Worm (Caenorhabditis elegans) whole organism, L4 larva: ENCODE data around the gene nhr-157.
A peak's percentile ranks its signal among the peaks of the same experiment; 100 is the strongest.

Source experiments
- D1046.2 ChIP-seq: fragments of 200-800 bp; sonication (Bioruptor generic); IDR thresholded peaks from 2 replicates; pipeline ENCODE4 v1.3.6; 2022; ENCODE audit warnings: missing genetic modification characterization, missing compliant biosample characterization
- F37D6.2 ChIP-seq: sonication (generic microtip); optimal IDR thresholded peaks from 2 replicates; lab custom pipeline; 2016; ENCODE audit warnings: mild to moderate bottlenecking, missing genetic modification characterization, missing compliant biosample characterization
- F44E2.7 ChIP-seq: fragments of 200-800 bp; sonication (Bioruptor generic); IDR thresholded peaks from 2 replicates; pipeline ENCODE4 v2.1.2; 2022; ENCODE audit warnings: missing genetic modification characterization, missing compliant biosample characterization
- F49E8.2 ChIP-seq: sonication (generic microtip); optimal IDR thresholded peaks from 2 replicates; lab custom pipeline; 2016; ENCODE audit warnings: missing compliant biosample characterization, mild to moderate bottlenecking, missing genetic modification characterization, borderline replicate concordance
- T20F7.1 ChIP-seq: fragments of 200-800 bp; sonication (Bioruptor generic); optimal IDR thresholded peaks from 2 replicates; lab custom pipeline; 2018; ENCODE audit warnings: mild to moderate bottlenecking, missing genetic modification characterization, missing compliant biosample characterization
- Y48G9A.11 ChIP-seq: fragments of 200-800 bp; sonication (Bioruptor generic); IDR thresholded peaks from 2 replicates; pipeline ENCODE4 v1.3.6; 2022; ENCODE audit warnings: missing genetic modification reagents, missing genetic modification characterization, missing compliant biosample characterization
- ZK337.2 ChIP-seq: fragments of 200-800 bp; sonication (Bioruptor generic); IDR thresholded peaks from 2 replicates; pipeline ENCODE4 v1.3.6; 2022; ENCODE audit warnings: missing genetic modification reagents, missing genetic modification characterization, missing compliant biosample characterization
- ceh-44 ChIP-seq: fragments of 200-800 bp; sonication (Bioruptor generic); IDR thresholded peaks from 2 replicates; pipeline ENCODE4 v1.3.6; 2022; ENCODE audit warnings: missing genetic modification reagents, missing genetic modification characterization, missing compliant biosample characterization
- ceh-82 ChIP-seq: sonication (generic microtip); optimal IDR thresholded peaks from 2 replicates; lab custom pipeline; 2017; ENCODE audit warnings: missing biosample characterization, missing genetic modification characterization
- ctbp-1 ChIP-seq: fragments of 200-800 bp; sonication (Bioruptor generic); IDR thresholded peaks from 2 replicates; pipeline ENCODE4 v1.3.6; 2022; ENCODE audit warnings: missing genetic modification reagents, missing genetic modification characterization, missing compliant biosample characterization
- daf-12 ChIP-seq: fragments of 150-350 bp; optimal IDR thresholded peaks from 2 replicates; lab custom pipeline; 2014; ENCODE audit warnings: missing biosample characterization, missing genetic modification reagents, missing genetic modification characterization
- daf-19 ChIP-seq: fragments of 200-800 bp; sonication (Bioruptor generic); conservative IDR thresholded peaks from 2 replicates; pipeline ENCODE4 v1.3.6; 2022; ENCODE audit warnings: missing genetic modification characterization, missing compliant biosample characterization
- dmd-6 ChIP-seq: fragments of 200-800 bp; sonication (Bioruptor generic); IDR thresholded peaks from 2 replicates; pipeline ENCODE4 v1.3.6; 2022; ENCODE audit warnings: missing genetic modification reagents, missing genetic modification characterization, missing compliant biosample characterization
- duxl-1 ChIP-seq: sonication (generic microtip); optimal IDR thresholded peaks from 2 replicates; lab custom pipeline; 2016; ENCODE audit warnings: mild to moderate bottlenecking, missing genetic modification characterization, moderate library complexity, missing compliant biosample characterization; ENCODE audit not compliant: poor library complexity
- dve-1 ChIP-seq: sonication (generic microtip); optimal IDR thresholded peaks from 2 replicates; lab custom pipeline; 2017; ENCODE audit warnings: antibody characterized with exemption, mild to moderate bottlenecking, missing genetic modification characterization, missing compliant biosample characterization; ENCODE audit not compliant: insufficient read depth
- fos-1 ChIP-seq: fragments of 150-350 bp; optimal IDR thresholded peaks from 2 replicates; lab custom pipeline; 2014; ENCODE audit warnings: missing biosample characterization, missing genetic modification characterization
- hlh-30 ChIP-seq: sonication (generic microtip); optimal IDR thresholded peaks from 2 replicates; lab custom pipeline; 2017; ENCODE audit warnings: antibody characterized with exemption, mild to moderate bottlenecking, missing genetic modification characterization, missing compliant biosample characterization; ENCODE audit not compliant: insufficient read depth
- lim-7 ChIP-seq: fragments of 200-800 bp; sonication (Bioruptor generic); IDR thresholded peaks from 2 replicates; pipeline ENCODE4 v1.3.6; 2022; ENCODE audit warnings: missing genetic modification characterization, missing compliant biosample characterization
- lin-1 ChIP-seq: fragments of 200-800 bp; sonication (Bioruptor generic); IDR thresholded peaks from 2 replicates; pipeline ENCODE4 v1.3.6; 2022; ENCODE audit warnings: missing genetic modification reagents, missing genetic modification characterization, missing compliant biosample characterization
- lin-13 ChIP-seq: fragments of 150-350 bp; optimal IDR thresholded peaks from 2 replicates; lab custom pipeline; 2014; ENCODE audit warnings: missing biosample characterization, missing genetic modification reagents, missing genetic modification characterization
- lin-15B ChIP-seq: fragments of 150-350 bp; sonication (generic microtip); optimal IDR thresholded peaks from 3 replicates; lab custom pipeline; 2014; ENCODE audit warnings: missing biosample characterization, missing genetic modification characterization
- lin-39 ChIP-seq: fragments of 150-350 bp; optimal IDR thresholded peaks from 2 replicates; lab custom pipeline; 2014; ENCODE audit warnings: missing biosample characterization, missing genetic modification reagents, missing genetic modification characterization
- lsy-2 ChIP-seq, 2 experiments: fragments of 150-350 bp in 1 of 2; sonication (generic microtip) in 1 of 2; optimal IDR thresholded peaks; 2 replicates each; lab custom pipeline; 2014 to 2017; ENCODE audit warnings: missing biosample characterization in 2 of 2, missing genetic modification characterization in 2 of 2
- mdt-29 ChIP-seq: fragments of 200-800 bp; sonication (Bioruptor generic); IDR thresholded peaks from 2 replicates; pipeline ENCODE4 v1.3.6; 2022; ENCODE audit warnings: missing genetic modification reagents, missing genetic modification characterization, missing compliant biosample characterization
- mep-1 ChIP-seq: fragments of 150-350 bp; sonication (generic microtip); optimal IDR thresholded peaks from 3 replicates; lab custom pipeline; 2014; ENCODE audit warnings: missing biosample characterization, missing genetic modification characterization
- nhr-10 ChIP-seq: fragments of 150-350 bp; optimal IDR thresholded peaks from 2 replicates; lab custom pipeline; 2014; ENCODE audit warnings: missing biosample characterization, missing genetic modification characterization
- nhr-102 ChIP-seq: sonication (generic microtip); optimal IDR thresholded peaks from 2 replicates; lab custom pipeline; 2016; ENCODE audit warnings: mild to moderate bottlenecking, missing genetic modification characterization, moderate library complexity, missing compliant biosample characterization
- nhr-237 ChIP-seq: sonication (generic microtip); optimal IDR thresholded peaks from 2 replicates; lab custom pipeline; 2017; ENCODE audit warnings: missing biosample characterization, missing genetic modification characterization
- nhr-25 ChIP-seq: sonication (generic microtip); optimal IDR thresholded peaks from 2 replicates; lab custom pipeline; 2017; ENCODE audit warnings: missing genetic modification characterization, mild to moderate bottlenecking, missing compliant biosample characterization, antibody characterized with exemption, moderate library complexity, borderline replicate concordance; ENCODE audit not compliant: insufficient read depth
- nhr-28 ChIP-seq: fragments of 150-350 bp; optimal IDR thresholded peaks from 2 replicates; lab custom pipeline; 2014; ENCODE audit warnings: missing biosample characterization, missing genetic modification characterization
- nhr-6 ChIP-seq: fragments of 150-350 bp; optimal IDR thresholded peaks from 2 replicates; lab custom pipeline; 2014; ENCODE audit warnings: missing biosample characterization, missing genetic modification characterization
- nhr-76 ChIP-seq: fragments of 150-350 bp; optimal IDR thresholded peaks from 2 replicates; lab custom pipeline; 2014; ENCODE audit warnings: missing biosample characterization, missing genetic modification characterization
- nhr-77 ChIP-seq: fragments of 150-350 bp; optimal IDR thresholded peaks from 2 replicates; lab custom pipeline; 2014; ENCODE audit warnings: missing biosample characterization, missing genetic modification characterization
- pqm-1 ChIP-seq: sonication (generic microtip); optimal IDR thresholded peaks from 2 replicates; lab custom pipeline; 2017; ENCODE audit warnings: missing biosample characterization, missing genetic modification characterization
- rbr-2 ChIP-seq: sonication (generic microtip); optimal IDR thresholded peaks from 2 replicates; lab custom pipeline; 2016; ENCODE audit warnings: missing genotype, missing genetic modification characterization, missing compliant biosample characterization
- saeg-2 ChIP-seq: fragments of 200-800 bp; sonication (Bioruptor generic); IDR thresholded peaks from 2 replicates; pipeline ENCODE4 v1.3.6; 2022; ENCODE audit warnings: missing genetic modification reagents, missing genetic modification characterization, missing compliant biosample characterization
- set-16 ChIP-seq: fragments of 200-800 bp; sonication (Bioruptor generic); IDR thresholded peaks from 2 replicates; pipeline ENCODE4 v1.3.6; 2022; ENCODE audit warnings: missing genetic modification reagents, missing genetic modification characterization, missing compliant biosample characterization
- snpc-1.2 ChIP-seq: fragments of 200-800 bp; sonication (Bioruptor generic); IDR thresholded peaks from 2 replicates; pipeline ENCODE4 v1.3.6; 2022; ENCODE audit warnings: missing genetic modification reagents, missing genetic modification characterization, missing compliant biosample characterization
- spr-3 ChIP-seq: fragments of 200-800 bp; sonication (Bioruptor generic); optimal IDR thresholded peaks from 2 replicates; lab custom pipeline; 2018; ENCODE audit warnings: mild to moderate bottlenecking, missing genetic modification characterization, missing compliant biosample characterization
- unc-130 ChIP-seq: sonication (generic microtip); optimal IDR thresholded peaks from 2 replicates; lab custom pipeline; 2016; ENCODE audit warnings: missing genetic modification reagents, missing genetic modification characterization, missing compliant biosample characterization
- unc-62 ChIP-seq, 3 experiments: fragments of 150-350 bp in 1 of 3; sonication (generic microtip); optimal IDR thresholded peaks in 2 of 3; peaks in 1 of 3; 1 replicate in 1 of 3; 2 replicates in 2 of 3; lab custom pipeline; 2014 to 2017; ENCODE audit warnings: missing biosample characterization in 3 of 3, missing genetic modification characterization in 3 of 3, missing genetic modification reagents in 3 of 3, missing genotype in 1 of 3
- zag-1 ChIP-seq: fragments of 150-350 bp; optimal IDR thresholded peaks from 2 replicates; lab custom pipeline; 2014; ENCODE audit warnings: missing biosample characterization, missing genetic modification characterization

The nhr-157 gene

ce11 chrV:3851760-3852159 is 17.0 kb downstream of the nhr-157 start:
- no peak for TF ChIP-seq zag-1 (tag; lab: Kevin White, UChicago)
- no peak for TF ChIP-seq ctbp-1 (GFP tag; lab: Robert Waterston, UW)
- peak; percentile 14 for TF ChIP-seq T20F7.1 (GFP tag; lab: Kevin White, UChicago)
- TF ChIP-seq lin-39 (tag; lab: Kevin White, UChicago), result no peak
- TF ChIP-seq Y48G9A.11 (GFP tag; lab: Robert Waterston, UW), result no peak
- TF ChIP-seq daf-12, result no peak
- peak; percentile 67 for TF ChIP-seq nhr-77 (tag; lab: Kevin White, UChicago)
- no peak for TF ChIP-seq nhr-6 (tag; lab: Kevin White, UChicago)
- TF ChIP-seq dmd-6 (GFP tag; lab: Robert Waterston, UW), result peak; percentile 80
- TF ChIP-seq nhr-10, result no peak
- TF ChIP-seq hlh-30 (tag; lab: Kevin White, UChicago), result peak; percentile 1
- no peak for TF ChIP-seq saeg-2
- TF ChIP-seq nhr-28, result peak; percentile 86
- no peak for TF ChIP-seq D1046.2 (GFP tag; lab: Robert Waterston, UW)
- no peak for TF ChIP-seq rbr-2
- TF ChIP-seq pqm-1 (tag; lab: Kevin White, UChicago), result peak; percentile 67
- TF ChIP-seq set-16, result no peak

- TF ChIP-seq dve-1 (tag; lab: Kevin White, UChicago) (no peak), unc-62 (GFP tag; optimal IDR thresholded peaks at IDR 0.05 in 1 of 2; lab: Kevin White, UChicago) (peak in 1 of 2 experiments; percentile 80), unc-62 (tag; optimal IDR thresholded peaks at IDR 0.05; lab: Kevin White, UChicago) (no peak), D1046.2 (GFP tag; lab: Robert Waterston, UW) (no peak), saeg-2 (no peak), spr-3 (GFP tag; lab: Kevin White, UChicago) (no peak), fos-1 (tag; lab: Kevin White, UChicago) (no peak), ceh-44 (GFP tag; lab: Robert Waterston, UW) (no peak), T20F7.1 (GFP tag; lab: Kevin White, UChicago) (no peak), mep-1 (tag; lab: Kevin White, UChicago) (no peak)
Measured at ce11 chrV:3847268-3847667, 21.5 kb downstream of the nhr-157 start, which contains the start of gene nhr-185. nhr-185 (minus strand) TSS chrV:3847368.

- TF ChIP-seq nhr-237 (tag; lab: Kevin White, UChicago) (no peak), lsy-2 (tag; optimal IDR thresholded peaks at IDR 0.05; lab: Kevin White, UChicago) (no peak), F37D6.2 (no peak), pqm-1 (tag; lab: Kevin White, UChicago) (peak; percentile 45), D1046.2 (GFP tag; lab: Robert Waterston, UW) (no peak), lin-13 (GFP tag; lab: Kevin White, UChicago) (no peak), nhr-28 (peak; percentile 78)
- TF ChIP-seq, all 104 proteins: peak for 2
Measured at ce11 chrV:3843926-3844325, 24.9 kb downstream of the nhr-157 start, which contains the start of gene ugt-32. ugt-32 (minus strand) TSS chrV:3844007.

- TF ChIP-seq F44E2.7 (GFP tag; lab: Robert Waterston, UW) (no peak), ceh-44 (GFP tag; lab: Robert Waterston, UW) (no peak), nhr-10 (no peak), dmd-6 (GFP tag; lab: Robert Waterston, UW) (peak; percentile 63), nhr-25 (tag; lab: Kevin White, UChicago) (no peak), pqm-1 (tag; lab: Kevin White, UChicago) (peak; percentile 18), duxl-1 (peak; percentile 70), D1046.2 (GFP tag; lab: Robert Waterston, UW) (no peak), nhr-102 (tag; lab: Kevin White, UChicago) (peak; percentile 60), nhr-76 (no peak)
Measured at ce11 chrV:3841462-3841861, 27.3 kb downstream of the nhr-157 start.

- TF ChIP-seq mdt-29, result no peak
- no peak for TF ChIP-seq lin-1 (GFP tag; lab: Robert Waterston, UW)
- TF ChIP-seq daf-12, result no peak
- TF ChIP-seq lin-15B, result no peak
- TF ChIP-seq daf-19 (GFP tag; lab: Robert Waterston, UW), result no peak
- TF ChIP-seq unc-130 (GFP tag; lab: Kevin White, UChicago), result no peak
- TF ChIP-seq lim-7 (GFP tag; lab: Robert Waterston, UW), result no peak
- no peak for TF ChIP-seq ceh-82 (tag; lab: Kevin White, UChicago)
- no peak for TF ChIP-seq F49E8.2
- TF ChIP-seq snpc-1.2 (GFP tag; lab: Robert Waterston, UW), result no peak
- TF ChIP-seq ZK337.2 (GFP tag; lab: Robert Waterston, UW), result no peak
- no peak for TF ChIP-seq saeg-2
- no peak for TF ChIP-seq zag-1 (tag; lab: Kevin White, UChicago)
Measured at ce11 chrV:3832661-3833060, 36.1 kb downstream of the nhr-157 start.
